Worm (Caenorhabditis elegans) whole organism, young adult: Measurements from ENCODE around the gene pid-5.

Experiments
- B0336.3 ChIP-seq: fragments of 200-800 bp; sonication (Bioruptor generic); IDR thresholded peaks from 2 replicates; pipeline ENCODE4 v1.3.6; 2022; ENCODE audit warnings: missing genetic modification characterization, missing compliant biosample characterization
- C17E4.6 ChIP-seq: fragments of 200-800 bp; sonication (Bioruptor generic); IDR thresholded peaks from 2 replicates; pipeline ENCODE4 v1.3.6; 2022; ENCODE audit warnings: missing genetic modification reagents, missing genetic modification characterization, missing compliant biosample characterization
- F55B11.4 ChIP-seq: sonication (generic microtip); optimal IDR thresholded peaks from 2 replicates; lab custom pipeline; 2016; ENCODE audit warnings: missing compliant biosample characterization, missing genetic modification characterization, borderline replicate concordance; ENCODE audit not compliant: insufficient read depth
- F57C9.4 ChIP-seq: sonication (generic microtip); optimal IDR thresholded peaks from 2 replicates; lab custom pipeline; 2017; ENCODE audit warnings: mild to moderate bottlenecking, missing genetic modification characterization, missing compliant biosample characterization
- K12H6.12 ChIP-seq: fragments of 200-800 bp; sonication (Bioruptor generic); optimal IDR thresholded peaks from 2 replicates; lab custom pipeline; 2018; ENCODE audit warnings: mild to moderate bottlenecking, missing genetic modification characterization, missing compliant biosample characterization
- T07F8.4 ChIP-seq: sonication (generic microtip); optimal IDR thresholded peaks from 2 replicates; lab custom pipeline; 2016; ENCODE audit warnings: mild to moderate bottlenecking, missing genetic modification characterization, moderate library complexity, missing compliant biosample characterization
- Y53G8AR.9 ChIP-seq: fragments of 200-800 bp; sonication (Bioruptor generic); conservative IDR thresholded peaks from 2 replicates; pipeline ENCODE4 v1.3.6; 2022; ENCODE audit warnings: missing genetic modification reagents, missing genetic modification characterization, missing compliant biosample characterization
- Y79H2A.3 ChIP-seq: fragments of 200-800 bp; sonication (Bioruptor generic); conservative IDR thresholded peaks from 2 replicates; pipeline ENCODE4 v1.3.6; 2022; ENCODE audit warnings: missing genetic modification reagents, missing genetic modification characterization, missing compliant biosample characterization
- akir-1 ChIP-seq: fragments of 200-800 bp; sonication (Bioruptor generic); optimal IDR thresholded peaks from 2 replicates; lab custom pipeline; 2018; ENCODE audit warnings: mild to moderate bottlenecking, missing genetic modification characterization, moderate library complexity, missing compliant biosample characterization
- attf-3 ChIP-seq: fragments of 200-800 bp; sonication (Bioruptor generic); conservative IDR thresholded peaks from 2 replicates; pipeline ENCODE4 v1.3.6; 2022; ENCODE audit warnings: missing genetic modification reagents, missing genetic modification characterization, missing compliant biosample characterization
- bed-1 ChIP-seq: fragments of 200-800 bp; sonication (Bioruptor generic); IDR thresholded peaks from 2 replicates; pipeline ENCODE4 v1.3.6; 2022; ENCODE audit warnings: missing genetic modification reagents, missing genetic modification characterization, missing compliant biosample characterization
- ccch-3 ChIP-seq: fragments of 200-800 bp; sonication (Bioruptor generic); optimal IDR thresholded peaks from 2 replicates; lab custom pipeline; 2018; ENCODE audit warnings: mild to moderate bottlenecking, missing genetic modification characterization, missing compliant biosample characterization
- cebp-1 ChIP-seq, 2 experiments: fragments of 200-800 bp in 1 of 2; sonication (Bioruptor generic) in 1 of 2; sonication (generic microtip) in 1 of 2; IDR thresholded peaks in 1 of 2; optimal IDR thresholded peaks in 1 of 2; 2 replicates each; pipeline versions ENCODE4 v1.3.6 to Lab custom; 2017 to 2022; ENCODE audit warnings: missing compliant biosample characterization in 2 of 2, missing genetic modification characterization in 2 of 2, mild to moderate bottlenecking in 1 of 2, missing genetic modification reagents in 1 of 2, moderate library complexity in 1 of 2
- ceh-58 ChIP-seq: fragments of 200-800 bp; sonication (Bioruptor generic); IDR thresholded peaks from 2 replicates; pipeline ENCODE4 v1.3.6; 2022; ENCODE audit warnings: missing genetic modification characterization, missing compliant biosample characterization
- ceh-79 ChIP-seq: sonication (generic microtip); optimal IDR thresholded peaks from 2 replicates; lab custom pipeline; 2017; ENCODE audit warnings: mild to moderate bottlenecking, missing genetic modification characterization, missing compliant biosample characterization
- ceh-91 ChIP-seq: fragments of 200-800 bp; sonication (Bioruptor generic); IDR thresholded peaks from 2 replicates; pipeline ENCODE4 v1.3.6; 2022; ENCODE audit warnings: missing genetic modification reagents, missing genetic modification characterization, missing compliant biosample characterization
- die-1 ChIP-seq: sonication (generic microtip); optimal IDR thresholded peaks from 2 replicates; lab custom pipeline; 2016; ENCODE audit warnings: missing genotype, mild to moderate bottlenecking, missing genetic modification characterization, missing compliant biosample characterization
- egl-18 ChIP-seq: fragments of 200-800 bp; sonication (Bioruptor generic); IDR thresholded peaks from 2 replicates; pipeline ENCODE4 v1.3.6; 2022; ENCODE audit warnings: missing genetic modification reagents, missing genetic modification characterization, missing compliant biosample characterization
- egl-44 ChIP-seq: fragments of 200-800 bp; sonication (Bioruptor generic); IDR thresholded peaks from 2 replicates; pipeline ENCODE4 v1.3.6; 2022; ENCODE audit warnings: missing genetic modification reagents, missing genetic modification characterization, missing compliant biosample characterization
- ekl-4 ChIP-seq: fragments of 200-800 bp; sonication (Bioruptor generic); IDR thresholded peaks from 2 replicates; pipeline ENCODE4 v1.3.6; 2022; ENCODE audit warnings: missing genetic modification reagents, missing genetic modification characterization, missing compliant biosample characterization
- ets-4 ChIP-seq: fragments of 200-800 bp; sonication (Bioruptor generic); optimal IDR thresholded peaks from 2 replicates; lab custom pipeline; 2018; ENCODE audit warnings: mild to moderate bottlenecking, missing genetic modification characterization, missing compliant biosample characterization
- him-1 ChIP-seq: sonication (generic microtip); optimal IDR thresholded peaks from 2 replicates; lab custom pipeline; 2016; ENCODE audit warnings: missing genotype, missing genetic modification reagents, missing genetic modification characterization, missing compliant biosample characterization
- hlh-12 ChIP-seq: sonication (generic microtip); optimal IDR thresholded peaks from 2 replicates; lab custom pipeline; 2016; ENCODE audit warnings: missing genetic modification characterization, missing compliant biosample characterization
- hmg-1.2 ChIP-seq: fragments of 200-800 bp; sonication (Bioruptor generic); IDR thresholded peaks from 2 replicates; pipeline ENCODE4 v1.3.6; 2022; ENCODE audit warnings: missing genetic modification reagents, missing genetic modification characterization, missing compliant biosample characterization
- hmg-20 ChIP-seq: fragments of 200-800 bp; sonication (Bioruptor generic); IDR thresholded peaks from 2 replicates; pipeline ENCODE4 v1.3.6; 2022; ENCODE audit warnings: missing genetic modification reagents, missing genetic modification characterization, missing compliant biosample characterization
- hrde-1 ChIP-seq: sonication (generic microtip); optimal IDR thresholded peaks from 2 replicates; lab custom pipeline; 2016; ENCODE audit warnings: missing genetic modification characterization, mild to moderate bottlenecking, missing compliant biosample characterization, moderate library complexity, missing genotype, missing genetic modification reagents, borderline replicate concordance
- lin-54 ChIP-seq: fragments of 200-800 bp; sonication (Bioruptor generic); optimal IDR thresholded peaks from 2 replicates; lab custom pipeline; 2018; ENCODE audit warnings: mild to moderate bottlenecking, missing genetic modification characterization, missing compliant biosample characterization
- madf-10 ChIP-seq: sonication (generic microtip); optimal IDR thresholded peaks from 2 replicates; lab custom pipeline; 2016; ENCODE audit warnings: mild to moderate bottlenecking, missing genetic modification characterization, missing compliant biosample characterization
- madf-3 ChIP-seq: fragments of 200-800 bp; sonication (Bioruptor generic); IDR thresholded peaks from 2 replicates; pipeline ENCODE4 v1.3.6; 2022; ENCODE audit warnings: missing genetic modification reagents, missing genetic modification characterization, missing compliant biosample characterization
- mcd-1 ChIP-seq: fragments of 200-800 bp; sonication (Bioruptor generic); IDR thresholded peaks from 2 replicates; pipeline ENCODE4 v1.3.6; 2022; ENCODE audit warnings: missing genetic modification reagents, missing genetic modification characterization, missing compliant biosample characterization
- mxl-1 ChIP-seq: sonication (generic microtip); optimal IDR thresholded peaks from 2 replicates; lab custom pipeline; 2016; ENCODE audit warnings: missing genetic modification characterization, missing compliant biosample characterization
- nfya-1 ChIP-seq: sonication (generic microtip); optimal IDR thresholded peaks from 2 replicates; lab custom pipeline; 2017; ENCODE audit warnings: antibody characterized with exemption, missing compliant biosample characterization, missing genetic modification characterization, borderline replicate concordance; ENCODE audit not compliant: insufficient read depth
- nfyb-1 ChIP-seq: fragments of 200-800 bp; sonication (Bioruptor generic); IDR thresholded peaks from 2 replicates; pipeline ENCODE4 v1.3.6; 2022; ENCODE audit warnings: missing genetic modification reagents, missing genetic modification characterization, missing compliant biosample characterization
- nhr-179 ChIP-seq: sonication (generic microtip); optimal IDR thresholded peaks from 2 replicates; lab custom pipeline; 2016; ENCODE audit warnings: mild to moderate bottlenecking, missing genetic modification characterization, missing compliant biosample characterization
- nhr-90 ChIP-seq: sonication (generic microtip); optimal IDR thresholded peaks from 2 replicates; lab custom pipeline; 2016; ENCODE audit warnings: missing genotype, mild to moderate bottlenecking, missing genetic modification characterization, missing compliant biosample characterization
- pha-4 ChIP-seq: fragments of 150-350 bp; sonication (generic microtip); optimal IDR thresholded peaks from 2 replicates; lab custom pipeline; 2014; ENCODE audit warnings: missing biosample characterization, missing genetic modification reagents, missing genetic modification characterization
- sptf-2 ChIP-seq: fragments of 200-800 bp; sonication (Bioruptor generic); optimal IDR thresholded peaks from 2 replicates; lab custom pipeline; 2018; ENCODE audit warnings: mild to moderate bottlenecking, missing genetic modification characterization, missing compliant biosample characterization
- unc-130 ChIP-seq: sonication (generic microtip); optimal IDR thresholded peaks from 2 replicates; lab custom pipeline; 2016; ENCODE audit warnings: missing genetic modification reagents, missing genetic modification characterization, missing compliant biosample characterization
- xnd-1 ChIP-seq: sonication (generic microtip); optimal IDR thresholded peaks from 2 replicates; lab custom pipeline; 2016; ENCODE audit warnings: missing genotype, missing genetic modification reagents, missing genetic modification characterization, missing compliant biosample characterization
- ztf-22 ChIP-seq: fragments of 200-800 bp; sonication (Bioruptor generic); optimal IDR thresholded peaks from 2 replicates; lab custom pipeline; 2018; ENCODE audit warnings: mild to moderate bottlenecking, missing genetic modification characterization, moderate library complexity, missing compliant biosample characterization
- ztf-3 ChIP-seq: fragments of 200-800 bp; sonication (Bioruptor generic); optimal IDR thresholded peaks from 2 replicates; lab custom pipeline; 2018; ENCODE audit warnings: mild to moderate bottlenecking, missing genetic modification characterization, missing compliant biosample characterization
- ztf-6 ChIP-seq: fragments of 200-800 bp; sonication (Bioruptor generic); IDR thresholded peaks from 2 replicates; pipeline ENCODE4 v1.3.6; 2022; ENCODE audit warnings: missing genetic modification reagents, missing genetic modification characterization, missing compliant biosample characterization

pid-5 gene

ce11 chrV:4175624-4176023, at the start of gene pid-5, which contains the start of gene coh-4 (continued):
- TF ChIP-seq C17E4.6 (GFP tag; lab: Robert Waterston, UW) (peak; percentile 61; the same call in 1 of the 2 replicates), nfyb-1 (GFP tag; lab: Robert Waterston, UW) (peak; percentile 63), F57C9.4 (tag; lab: Kevin White, UChicago) (no peak), hrde-1 (peak; percentile 22), madf-10 (tag; lab: Kevin White, UChicago) (no peak), ztf-3 (no peak), hmg-1.2 (GFP tag; lab: Robert Waterston, UW) (peak; percentile 44), mxl-1 (tag; lab: Kevin White, UChicago) (no peak), hmg-20 (no peak), cebp-1 (GFP tag; IDR thresholded peaks at IDR 0.05; lab: Robert Waterston, UW) (no peak), cebp-1 (tag; optimal IDR thresholded peaks at IDR 0.05; lab: Kevin White, UChicago) (no peak), hlh-12 (tag; lab: Kevin White, UChicago) (no peak), lin-54 (peak; percentile 90), bed-1 (GFP tag; lab: Robert Waterston, UW) (no peak), him-1 (peak; percentile 5), nhr-179 (tag; lab: Kevin White, UChicago) (no peak), die-1 (tag; lab: Kevin White, UChicago) (no peak), Y53G8AR.9 (peak; percentile 79), ztf-6 (GFP tag; lab: Robert Waterston, UW) (no peak), egl-18 (GFP tag; lab: Robert Waterston, UW) (no peak), ccch-3 (GFP tag; lab: Kevin White, UChicago) (no peak), Y79H2A.3 (GFP tag; lab: Robert Waterston, UW) (no peak), sptf-2 (GFP tag; lab: Kevin White, UChicago) (no peak), K12H6.12 (tag; lab: Kevin White, UChicago) (no peak), ekl-4 (GFP tag; lab: Robert Waterston, UW) (peak; percentile 61), pha-4 (tag; lab: Kevin White, UChicago) (no peak), nhr-90 (tag; lab: Kevin White, UChicago) (no peak), ets-4 (GFP tag; lab: Kevin White, UChicago) (no peak), akir-1 (GFP tag; lab: Kevin White, UChicago) (no peak)
- TF ChIP-seq, all 124 proteins: peak for 42

ce11 chrV:4127435-4127834, 48.2 kb upstream of the pid-5 start, which contains the start of gene T05B4.13:
TSS of gene T05B4.13 (minus strand) at chrV:4127535.
- TF ChIP-seq attf-3 (GFP tag; lab: Robert Waterston, UW) (no peak), xnd-1 (tag; lab: Kevin White, UChicago) (no peak), nfya-1 (tag; lab: Kevin White, UChicago) (no peak), ceh-91 (GFP tag; lab: Robert Waterston, UW) (no peak), ztf-6 (GFP tag; lab: Robert Waterston, UW) (no peak), mcd-1 (GFP tag; lab: Robert Waterston, UW) (no peak), egl-18 (GFP tag; lab: Robert Waterston, UW) (no peak), madf-3 (GFP tag; lab: Robert Waterston, UW) (no peak), lin-54 (no peak), ceh-79 (tag; lab: Kevin White, UChicago) (no peak), F55B11.4 (tag; lab: Kevin White, UChicago) (no peak), unc-130 (no peak), B0336.3 (no peak), K12H6.12 (tag; lab: Kevin White, UChicago) (no peak), T07F8.4 (tag; lab: Kevin White, UChicago) (no peak), ztf-22 (GFP tag; lab: Kevin White, UChicago) (no peak), egl-44 (GFP tag; lab: Robert Waterston, UW) (no peak), ceh-58 (GFP tag; lab: Robert Waterston, UW) (no peak)
